Worm (Caenorhabditis elegans) whole organism, mixed stage, embryonic: Measurements from ENCODE around the gene srh-72.
"Not testable (repeated sequence)": the region's sequence is repeated elsewhere in the genome, so short reads cannot be mapped to it uniquely, and the experiment has no call there.

Experiments
- M03D4.4 ChIP-seq: sonication (generic microtip); optimal IDR thresholded peaks from 2 replicates; lab custom pipeline; 2017; ENCODE audit warnings: mild to moderate bottlenecking, missing genetic modification characterization, missing compliant biosample characterization
- blmp-1 ChIP-seq: fragments of 150-350 bp; optimal IDR thresholded peaks from 2 replicates; lab custom pipeline; 2014; ENCODE audit warnings: missing biosample characterization, missing genetic modification characterization
- ceh-39 ChIP-seq: fragments of 150-350 bp; optimal IDR thresholded peaks from 2 replicates; lab custom pipeline; 2014; ENCODE audit warnings: missing biosample characterization, missing genetic modification characterization
- ceh-43 ChIP-seq: fragments of 200-800 bp; sonication (Bioruptor generic); optimal IDR thresholded peaks from 2 replicates; lab custom pipeline; 2018; ENCODE audit warnings: mild to moderate bottlenecking, missing genetic modification characterization, moderate library complexity, missing compliant biosample characterization
- ceh-83 ChIP-seq: fragments of 200-800 bp; sonication (Bioruptor generic); optimal IDR thresholded peaks from 2 replicates; lab custom pipeline; 2018; ENCODE audit warnings: mild to moderate bottlenecking, missing genetic modification characterization, missing compliant biosample characterization
- ces-1 ChIP-seq: fragments of 150-350 bp; optimal IDR thresholded peaks from 2 replicates; lab custom pipeline; 2014; ENCODE audit warnings: missing biosample characterization, missing genetic modification reagents, missing genetic modification characterization
- cnd-1 ChIP-seq: fragments of 200-800 bp; sonication (Bioruptor generic); optimal IDR thresholded peaks from 2 replicates; lab custom pipeline; 2018; ENCODE audit warnings: mild to moderate bottlenecking, missing genetic modification characterization, missing compliant biosample characterization
- drap-1 ChIP-seq: fragments of 200-800 bp; sonication (Bioruptor generic); optimal IDR thresholded peaks from 3 replicates; lab custom pipeline; 2018; ENCODE audit warnings: mild to moderate bottlenecking, missing genetic modification characterization, missing compliant biosample characterization
- elt-3 ChIP-seq: fragments of 150-350 bp; optimal IDR thresholded peaks from 2 replicates; lab custom pipeline; 2014; ENCODE audit warnings: missing biosample characterization, missing genetic modification characterization
- flh-1 ChIP-seq: fragments of 200-800 bp; sonication (Bioruptor generic); optimal IDR thresholded peaks from 2 replicates; lab custom pipeline; 2018; ENCODE audit warnings: mild to moderate bottlenecking, missing genetic modification characterization, moderate library complexity, missing compliant biosample characterization
- ham-2 ChIP-seq: fragments of 200-800 bp; sonication (Bioruptor generic); optimal IDR thresholded peaks from 2 replicates; lab custom pipeline; 2018; ENCODE audit warnings: mild to moderate bottlenecking, missing genetic modification characterization, missing compliant biosample characterization
- lin-32 ChIP-seq: fragments of 200-800 bp; sonication (Bioruptor generic); optimal IDR thresholded peaks from 2 replicates; lab custom pipeline; 2018; ENCODE audit warnings: mild to moderate bottlenecking, missing genetic modification characterization, missing compliant biosample characterization
- mep-1 ChIP-seq: fragments of 150-350 bp; optimal IDR thresholded peaks from 2 replicates; lab custom pipeline; 2017; ENCODE audit warnings: missing biosample characterization, missing genetic modification reagents, missing genetic modification characterization, inconsistent platforms
- mls-2 ChIP-seq: sonication (generic microtip); optimal IDR thresholded peaks from 2 replicates; lab custom pipeline; 2016; ENCODE audit warnings: mild to moderate bottlenecking, missing genetic modification characterization, moderate library complexity, missing compliant biosample characterization
- nhr-2 ChIP-seq: fragments of 150-350 bp; optimal IDR thresholded peaks from 2 replicates; lab custom pipeline; 2014; ENCODE audit warnings: missing biosample characterization, missing genetic modification characterization
- nhr-237 ChIP-seq: fragments of 150-350 bp; optimal IDR thresholded peaks from 2 replicates; lab custom pipeline; 2014; ENCODE audit warnings: missing biosample characterization, missing genetic modification characterization
- nhr-28 ChIP-seq: fragments of 150-350 bp; optimal IDR thresholded peaks from 2 replicates; lab custom pipeline; 2014; ENCODE audit warnings: missing biosample characterization, missing genetic modification characterization
- nhr-76 ChIP-seq: sonication (generic microtip); optimal IDR thresholded peaks from 2 replicates; lab custom pipeline; 2017; ENCODE audit warnings: missing biosample characterization, missing genetic modification characterization
- pha-4 ChIP-seq: fragments of 150-350 bp; optimal IDR thresholded peaks from 2 replicates; lab custom pipeline; 2018; ENCODE audit warnings: missing biosample characterization, missing genetic modification reagents, missing genetic modification characterization
- sem-2 ChIP-seq: fragments of 200-800 bp; sonication (Bioruptor generic); optimal IDR thresholded peaks from 2 replicates; lab custom pipeline; 2018; ENCODE audit warnings: mild to moderate bottlenecking, missing genetic modification characterization, missing compliant biosample characterization
- snpc-4 ChIP-seq: fragments of 150-350 bp; optimal IDR thresholded peaks from 2 replicates; lab custom pipeline; 2014; ENCODE audit warnings: missing biosample characterization, missing genetic modification characterization
- sptf-1 ChIP-seq: sonication (generic microtip); optimal IDR thresholded peaks from 2 replicates; lab custom pipeline; 2017; ENCODE audit warnings: mild to moderate bottlenecking, missing genetic modification characterization, moderate library complexity, missing compliant biosample characterization
- tbx-8 ChIP-seq: fragments of 200-800 bp; sonication (Bioruptor generic); optimal IDR thresholded peaks from 2 replicates; lab custom pipeline; 2018; ENCODE audit warnings: mild to moderate bottlenecking, missing genetic modification characterization, moderate library complexity, missing compliant biosample characterization
- unc-120 ChIP-seq: sonication (generic microtip); optimal IDR thresholded peaks from 2 replicates; lab custom pipeline; 2017; ENCODE audit warnings: missing genetic modification characterization, missing compliant biosample characterization; ENCODE audit not compliant: poor library complexity, severe bottlenecking
- unc-39 ChIP-seq: fragments of 150-350 bp; optimal IDR thresholded peaks from 2 replicates; lab custom pipeline; 2014; ENCODE audit warnings: missing biosample characterization, missing genetic modification characterization
- unc-62 ChIP-seq: fragments of 150-350 bp; optimal IDR thresholded peaks from 2 replicates; lab custom pipeline; 2014; ENCODE audit warnings: missing biosample characterization, missing genetic modification reagents, missing genetic modification characterization
- zip-8 ChIP-seq: fragments of 150-350 bp; optimal IDR thresholded peaks from 2 replicates; lab custom pipeline; 2014; ENCODE audit warnings: missing biosample characterization, missing genetic modification characterization

The srh-72 gene

ce11 chrII:1644777-1645348 lies 4.5 kb upstream of the srh-72 start, which contains the start of gene ZC204.6:
Gene ZC204.6 (minus strand): TSS chrII:1644827.
- TF ChIP-seq nhr-76 (tag; lab: Kevin White, UChicago) (no peak), unc-120 (tag; lab: Kevin White, UChicago) (no peak), nhr-2 (tag; lab: Kevin White, UChicago) (no peak), unc-62 (GFP tag; lab: Kevin White, UChicago) (no peak), drap-1 (GFP tag; lab: Kevin White, UChicago) (no peak), flh-1 (GFP tag; lab: Kevin White, UChicago) (no peak), ceh-83 (GFP tag; lab: Kevin White, UChicago) (no peak), nhr-28 (tag; lab: Kevin White, UChicago) (no peak), ceh-43 (GFP tag; lab: Kevin White, UChicago) (no peak), ham-2 (GFP tag; lab: Kevin White, UChicago) (no peak), nhr-237 (tag; lab: Kevin White, UChicago) (no peak), lin-32 (GFP tag; lab: Kevin White, UChicago) (no peak), tbx-8 (GFP tag; lab: Kevin White, UChicago) (no peak), unc-39 (tag; lab: Kevin White, UChicago) (no peak), sptf-1 (tag; lab: Kevin White, UChicago) (no peak), sem-2 (GFP tag; lab: Kevin White, UChicago) (no peak), cnd-1 (no peak), pha-4 (tag; lab: Kevin White, UChicago) (no peak), mep-1 (tag; lab: Kevin White, UChicago) (no peak), zip-8 (tag; lab: Kevin White, UChicago) (no peak)

- not testable (repeated sequence) for TF ChIP-seq ceh-39; ceh-43 (GFP tag; lab: Kevin White, UChicago); nhr-28 (tag; lab: Kevin White, UChicago)
Measured at ce11 chrII:1636392-1636791, 4.0 kb downstream of the srh-72 start, which contains the start of gene srg-20. Gene srg-20 (plus strand): TSS chrII:1636692.

ce11 chrII:1635969-1636368 lies 4.4 kb downstream of the srh-72 start:
- no peak for TF ChIP-seq M03D4.4 (tag; lab: Kevin White, UChicago)
- TF ChIP-seq mep-1 (tag; lab: Kevin White, UChicago): no peak
- TF ChIP-seq ham-2 (GFP tag; lab: Kevin White, UChicago): no peak
- TF ChIP-seq unc-39 (tag; lab: Kevin White, UChicago): no peak
- TF ChIP-seq snpc-4 (tag; lab: Kevin White, UChicago): no peak
- TF ChIP-seq ceh-83 (GFP tag; lab: Kevin White, UChicago): no peak
- TF ChIP-seq sptf-1 (tag; lab: Kevin White, UChicago): no peak
- TF ChIP-seq mls-2: no peak
- no peak for TF ChIP-seq sem-2 (GFP tag; lab: Kevin White, UChicago)
- TF ChIP-seq tbx-8 (GFP tag; lab: Kevin White, UChicago): no peak
- no peak for TF ChIP-seq cnd-1
- TF ChIP-seq, all 35 proteins: peak for 0

ce11 chrII:1633490-1633889 lies 6.9 kb downstream of the srh-72 start, which contains the start of gene C08E3.1:
Gene C08E3.1 (plus strand): TSS chrII:1633790.
- TF ChIP-seq ham-2 (GFP tag; lab: Kevin White, UChicago); unc-62 (GFP tag; lab: Kevin White, UChicago); ces-1: not testable (repeated sequence)

ce11 chrII:1632216-1632615 lies 8.2 kb downstream of the srh-72 start, which contains the start of gene C08E3.13:
Gene C08E3.13 (minus strand): TSS chrII:1632316.
- not testable (repeated sequence) for TF ChIP-seq blmp-1 (tag; lab: Kevin White, UChicago); elt-3; sptf-1 (tag; lab: Kevin White, UChicago)

ce11 chrII:1627783-1628182 lies 12.6 kb downstream of the srh-72 start, which contains the start of gene C08E3.15:
Gene C08E3.15 (minus strand): TSS chrII:1627883.
- not testable (repeated sequence) for TF ChIP-seq ces-1; tbx-8 (GFP tag; lab: Kevin White, UChicago); nhr-2 (tag; lab: Kevin White, UChicago)
